Worm (Caenorhabditis elegans) whole organism, L1 larva: ENCODE data around the gene Y40H7A.11.

Source experiments
- C04F5.9 ChIP-seq: sonication (generic microtip); optimal IDR thresholded peaks from 2 replicates; lab custom pipeline; 2016; ENCODE audit warnings: missing genetic modification characterization, missing compliant biosample characterization
- C16A3.4 ChIP-seq: fragments of 150-350 bp; optimal IDR thresholded peaks from 2 replicates; lab custom pipeline; 2014; ENCODE audit warnings: missing biosample characterization, missing genetic modification characterization
- F16B12.6 ChIP-seq: fragments of 150-350 bp; optimal IDR thresholded peaks from 2 replicates; lab custom pipeline; 2014; ENCODE audit warnings: missing biosample characterization, missing genetic modification characterization
- Y116A8C.19 ChIP-seq: sonication (generic microtip); optimal IDR thresholded peaks from 2 replicates; lab custom pipeline; 2016; ENCODE audit warnings: missing compliant biosample characterization, missing genetic modification characterization, borderline replicate concordance
- aha-1 ChIP-seq: fragments of 150-350 bp; optimal IDR thresholded peaks from 2 replicates; lab custom pipeline; 2014; ENCODE audit warnings: missing biosample characterization, missing genetic modification characterization
- alr-1 ChIP-seq: fragments of 200-800 bp; sonication (Bioruptor generic); optimal IDR thresholded peaks from 2 replicates; lab custom pipeline; 2018; ENCODE audit warnings: borderline replicate concordance, mild to moderate bottlenecking, missing genetic modification characterization, missing compliant biosample characterization
- aly-2 ChIP-seq: fragments of 150-350 bp; optimal IDR thresholded peaks from 2 replicates; lab custom pipeline; 2014; ENCODE audit warnings: missing biosample characterization, missing genetic modification characterization
- ama-1 ChIP-seq: fragments of 150-350 bp; optimal IDR thresholded peaks from 2 replicates; lab custom pipeline; 2014
- blmp-1 ChIP-seq: fragments of 150-350 bp; optimal IDR thresholded peaks from 2 replicates; lab custom pipeline; 2014; ENCODE audit warnings: missing biosample characterization, missing genetic modification characterization
- ceh-63 ChIP-seq: fragments of 200-800 bp; sonication (Bioruptor generic); optimal IDR thresholded peaks from 2 replicates; lab custom pipeline; 2018; ENCODE audit warnings: mild to moderate bottlenecking, missing genetic modification characterization, missing compliant biosample characterization
- ceh-8 ChIP-seq: fragments of 200-800 bp; sonication (Bioruptor generic); optimal IDR thresholded peaks from 2 replicates; lab custom pipeline; 2018; ENCODE audit warnings: mild to moderate bottlenecking, missing genetic modification characterization, moderate library complexity, missing compliant biosample characterization
- ceh-82 ChIP-seq, 3 experiments: fragments of 150-350 bp in 1 of 3; sonication (generic microtip) in 2 of 3; optimal IDR thresholded peaks; 2 replicates each; lab custom pipeline; 2014 to 2017; ENCODE audit warnings: missing biosample characterization in 3 of 3, missing genetic modification characterization in 3 of 3
- ceh-88 ChIP-seq: fragments of 200-800 bp; sonication (Bioruptor generic); IDR thresholded peaks from 2 replicates; pipeline ENCODE4 v1.3.6; 2022; ENCODE audit warnings: missing genetic modification characterization, missing compliant biosample characterization
- egl-13 ChIP-seq: sonication (generic microtip); optimal IDR thresholded peaks from 2 replicates; lab custom pipeline; 2016; ENCODE audit warnings: missing genotype, missing genetic modification reagents, missing genetic modification characterization, missing compliant biosample characterization
- elt-2 ChIP-seq: sonication (generic microtip); optimal IDR thresholded peaks from 2 replicates; lab custom pipeline; 2016; ENCODE audit warnings: missing genetic modification characterization, mild to moderate bottlenecking, inconsistent platforms, missing compliant biosample characterization, missing genetic modification reagents
- elt-3 ChIP-seq, 6 experiments: fragments of 150-350 bp in 1 of 6; sonication (generic microtip); optimal IDR thresholded peaks; 2 replicates each; lab custom pipeline; 2017 to 2018; ENCODE audit warnings: missing biosample characterization in 6 of 6, missing genetic modification characterization in 6 of 6, inconsistent platforms in 1 of 6
- ets-5 ChIP-seq: fragments of 200-800 bp; sonication (Bioruptor generic); IDR thresholded peaks from 2 replicates; pipeline ENCODE4 v1.3.6; 2022; ENCODE audit warnings: missing genetic modification characterization, missing compliant biosample characterization
- fkh-4 ChIP-seq: sonication (generic microtip); optimal IDR thresholded peaks from 2 replicates; lab custom pipeline; 2016; ENCODE audit warnings: missing compliant biosample characterization, missing genetic modification characterization, borderline replicate concordance
- fkh-8 ChIP-seq: sonication (generic microtip); optimal IDR thresholded peaks from 2 replicates; lab custom pipeline; 2016; ENCODE audit warnings: mild to moderate bottlenecking, missing genetic modification characterization, missing compliant biosample characterization
- hlh-17 ChIP-seq: fragments of 200-800 bp; sonication (Bioruptor generic); optimal IDR thresholded peaks from 2 replicates; lab custom pipeline; 2018; ENCODE audit warnings: missing genetic modification characterization, mild to moderate bottlenecking, missing compliant biosample characterization, moderate library complexity, borderline replicate concordance
- irx-1 ChIP-seq: sonication (generic microtip); optimal IDR thresholded peaks from 2 replicates; lab custom pipeline; 2016; ENCODE audit warnings: missing genetic modification characterization, missing compliant biosample characterization
- jun-1 ChIP-seq: fragments of 150-350 bp; optimal IDR thresholded peaks from 2 replicates; lab custom pipeline; 2014; ENCODE audit warnings: missing biosample characterization, missing genetic modification reagents, missing genetic modification characterization
- lin-15B ChIP-seq: fragments of 150-350 bp; sonication (generic microtip); optimal IDR thresholded peaks from 3 replicates; lab custom pipeline; 2014; ENCODE audit warnings: missing biosample characterization, missing genetic modification characterization
- lir-3 ChIP-seq: sonication (generic microtip); optimal IDR thresholded peaks from 2 replicates; lab custom pipeline; 2016; ENCODE audit warnings: mild to moderate bottlenecking, missing genetic modification characterization, moderate library complexity, missing compliant biosample characterization; ENCODE audit not compliant: poor library complexity
- mep-1 ChIP-seq: fragments of 150-350 bp; optimal IDR thresholded peaks from 2 replicates; lab custom pipeline; 2014; ENCODE audit warnings: missing biosample characterization, missing genetic modification characterization
- nhr-11 ChIP-seq: fragments of 150-350 bp; optimal IDR thresholded peaks from 2 replicates; lab custom pipeline; 2014; ENCODE audit warnings: missing biosample characterization, missing genetic modification characterization
- nhr-19 ChIP-seq: fragments of 200-800 bp; sonication (Bioruptor generic); conservative IDR thresholded peaks from 2 replicates; pipeline ENCODE4 v1.3.6; 2022; ENCODE audit warnings: missing genetic modification characterization, missing compliant biosample characterization
- nhr-237 ChIP-seq: fragments of 150-350 bp; optimal IDR thresholded peaks from 2 replicates; lab custom pipeline; 2014; ENCODE audit warnings: missing biosample characterization, missing genetic modification characterization
- nhr-76 ChIP-seq: sonication (generic microtip); optimal IDR thresholded peaks from 2 replicates; lab custom pipeline; 2017; ENCODE audit warnings: missing biosample characterization, missing genetic modification characterization
- nhr-77 ChIP-seq: fragments of 150-350 bp; optimal IDR thresholded peaks from 2 replicates; lab custom pipeline; 2014; ENCODE audit warnings: missing biosample characterization, missing genetic modification characterization
- nhr-85 ChIP-seq: sonication (generic microtip); peaks from one replicate; lab custom pipeline; 2016; ENCODE audit warnings: missing genetic modification characterization, inconsistent platforms, missing compliant biosample characterization
- nhr-90 ChIP-seq: sonication (generic microtip); optimal IDR thresholded peaks from 2 replicates; lab custom pipeline; 2016; ENCODE audit warnings: mild to moderate bottlenecking, missing genetic modification characterization, missing compliant biosample characterization; ENCODE audit not compliant: poor library complexity
- pag-3 ChIP-seq: sonication (generic microtip); optimal IDR thresholded peaks from 2 replicates; lab custom pipeline; 2017; ENCODE audit warnings: missing genetic modification characterization, mild to moderate bottlenecking, missing compliant biosample characterization, antibody characterized with exemption, borderline replicate concordance; ENCODE audit not compliant: insufficient read depth
- pax-3 ChIP-seq: fragments of 200-800 bp; sonication (Bioruptor generic); optimal IDR thresholded peaks from 2 replicates; lab custom pipeline; 2018; ENCODE audit warnings: mild to moderate bottlenecking, missing genetic modification characterization, moderate library complexity, missing compliant biosample characterization
- pqm-1 ChIP-seq: sonication (generic microtip); optimal IDR thresholded peaks from 3 replicates; lab custom pipeline; 2017; ENCODE audit warnings: missing biosample characterization, missing genetic modification characterization
- rnt-1 ChIP-seq: sonication (generic microtip); optimal IDR thresholded peaks from 2 replicates; lab custom pipeline; 2016; ENCODE audit warnings: mild to moderate bottlenecking, missing genetic modification characterization, moderate library complexity, missing compliant biosample characterization
- skn-1 ChIP-seq: fragments of 150-350 bp; optimal IDR thresholded peaks from 2 replicates; lab custom pipeline; 2014; ENCODE audit warnings: missing biosample characterization, missing genetic modification characterization
- snu-23 ChIP-seq: sonication (generic microtip); optimal IDR thresholded peaks from 2 replicates; lab custom pipeline; 2016; ENCODE audit warnings: missing genetic modification characterization, missing compliant biosample characterization
- sup-37 ChIP-seq: fragments of 200-800 bp; sonication (Bioruptor generic); optimal IDR thresholded peaks from 2 replicates; lab custom pipeline; 2018; ENCODE audit warnings: mild to moderate bottlenecking, missing genetic modification characterization, missing compliant biosample characterization
- swsn-7 ChIP-seq: sonication (generic microtip); optimal IDR thresholded peaks from 2 replicates; lab custom pipeline; 2016; ENCODE audit warnings: missing genetic modification characterization, missing compliant biosample characterization
- unc-130 ChIP-seq: fragments of 150-350 bp; optimal IDR thresholded peaks from 2 replicates; lab custom pipeline; 2017; ENCODE audit warnings: missing biosample characterization, missing genetic modification characterization, inconsistent platforms
- unc-86 ChIP-seq: sonication (generic microtip); optimal IDR thresholded peaks from 2 replicates; lab custom pipeline; 2016; ENCODE audit warnings: missing genetic modification characterization, missing compliant biosample characterization
- unc-98 ChIP-seq: fragments of 200-800 bp; sonication (Bioruptor generic); IDR thresholded peaks from 2 replicates; pipeline ENCODE4 v1.3.6; 2022; ENCODE audit warnings: missing genetic modification characterization, missing compliant biosample characterization
- zag-1 ChIP-seq: fragments of 150-350 bp; optimal IDR thresholded peaks from 2 replicates; lab custom pipeline; 2014; ENCODE audit warnings: missing biosample characterization, missing genetic modification characterization
- zip-4 ChIP-seq: fragments of 200-800 bp; sonication (Bioruptor generic); optimal IDR thresholded peaks from 2 replicates; lab custom pipeline; 2018; ENCODE audit warnings: mild to moderate bottlenecking, missing genetic modification characterization, moderate library complexity, missing compliant biosample characterization
- ztf-4 ChIP-seq: fragments of 150-350 bp; optimal IDR thresholded peaks from 2 replicates; lab custom pipeline; 2014; ENCODE audit warnings: missing biosample characterization, missing genetic modification characterization

Gene Y40H7A.11

ce11 chrIV:15259548-15259947, 39.4 kb upstream of the Y40H7A.11 start, which contains the start of gene Y73F8A.5 (continued):
- no peak for TF ChIP-seq snu-23 (GFP tag; lab: Kevin White, UChicago)
- TF ChIP-seq lin-15B (tag; lab: Kevin White, UChicago): no peak
- no peak for TF ChIP-seq nhr-77 (tag; lab: Kevin White, UChicago)
- no peak for TF ChIP-seq C16A3.4 (tag; lab: Kevin White, UChicago)

DNA sequence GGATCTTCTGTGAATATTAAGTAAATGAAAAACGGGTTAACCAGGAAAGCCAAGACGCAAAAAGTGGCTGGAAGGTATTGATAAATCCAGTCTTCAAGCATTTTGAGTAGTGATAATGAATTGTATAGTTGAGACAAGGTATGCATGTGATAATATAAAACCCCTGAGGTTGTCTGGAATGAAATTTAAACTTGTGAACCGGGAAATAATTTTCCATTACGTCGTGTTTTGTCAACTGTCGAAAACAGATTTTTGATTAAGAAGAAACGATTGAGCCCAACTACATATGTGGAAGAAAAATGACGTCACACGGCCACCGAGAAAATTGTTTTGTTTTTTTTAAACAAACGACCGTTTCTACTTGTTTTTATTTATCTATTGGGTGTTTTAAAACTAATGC, 32.0 kb upstream of the Y40H7A.11 start, which contains the start of gene srj-42:
TSS of gene srj-42 (minus strand) at position 101 of the 400 bp plus-strand sequence.
- TF ChIP-seq pag-3 (tag; lab: Kevin White, UChicago): no peak
- TF ChIP-seq ceh-88 (GFP tag; lab: Robert Waterston, UW): no peak
- TF ChIP-seq unc-130 (tag; lab: Kevin White, UChicago): no peak
- TF ChIP-seq rnt-1: no peak
- TF ChIP-seq Y116A8C.19 (tag; lab: Kevin White, UChicago): no peak
- no peak for TF ChIP-seq fkh-4 (tag; lab: Kevin White, UChicago)
- TF ChIP-seq C04F5.9 (tag; lab: Kevin White, UChicago): no peak
- TF ChIP-seq swsn-7 (tag; lab: Kevin White, UChicago): no peak
- TF ChIP-seq irx-1: no peak
- TF ChIP-seq pqm-1 (tag; lab: Kevin White, UChicago): no peak
- no peak for TF ChIP-seq ceh-82 (tag; optimal IDR thresholded peaks at IDR 0.05; lab: Kevin White, UChicago)
- no peak for TF ChIP-seq pax-3 (tag; lab: Kevin White, UChicago)
- no peak for TF ChIP-seq nhr-237 (tag; lab: Kevin White, UChicago)
- no peak for TF ChIP-seq fkh-8 (tag; lab: Kevin White, UChicago)
- TF ChIP-seq elt-3 (tag; optimal IDR thresholded peaks at IDR 0.05; lab: Kevin White, UChicago): no peak
- no peak for TF ChIP-seq nhr-90 (tag; lab: Kevin White, UChicago)
- TF ChIP-seq lir-3 (tag; lab: Kevin White, UChicago): no peak

DNA sequence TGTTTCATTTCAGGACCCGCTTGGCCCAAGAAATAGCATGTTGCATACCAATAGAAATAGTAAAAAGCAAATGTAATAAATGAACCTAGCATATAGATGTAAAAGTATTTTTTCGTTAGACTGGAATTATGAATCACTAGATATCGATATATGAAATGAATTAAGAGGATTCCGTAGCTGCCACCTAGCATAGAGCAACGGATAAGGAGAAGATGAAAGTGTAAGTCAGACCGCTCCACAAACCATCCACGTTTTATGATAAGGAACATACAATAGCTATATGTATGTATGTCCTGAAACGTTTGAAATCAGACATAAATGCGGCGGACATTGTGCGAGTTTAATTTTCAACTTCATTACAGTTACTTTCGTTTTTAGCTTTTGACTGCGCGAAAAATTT, 30.9 kb upstream of the Y40H7A.11 start:
- TF ChIP-seq hlh-17 (GFP tag; lab: Kevin White, UChicago) (no peak), nhr-77 (tag; lab: Kevin White, UChicago) (no peak), nhr-85 (no peak), Y116A8C.19 (tag; lab: Kevin White, UChicago) (no peak), skn-1 (no peak), F16B12.6 (tag; lab: Kevin White, UChicago) (no peak), unc-98 (GFP tag; lab: Robert Waterston, UW) (no peak), ceh-63 (GFP tag; lab: Kevin White, UChicago) (no peak), ztf-4 (tag; lab: Kevin White, UChicago) (no peak), mep-1 (no peak), jun-1 (no peak), egl-13 (tag; lab: Kevin White, UChicago) (no peak), nhr-19 (GFP tag; lab: Robert Waterston, UW) (no peak), lin-15B (tag; lab: Kevin White, UChicago) (no peak), elt-2 (tag; lab: Kevin White, UChicago) (no peak), ama-1 (lab: Kevin White, UChicago) (no peak)

DNA sequence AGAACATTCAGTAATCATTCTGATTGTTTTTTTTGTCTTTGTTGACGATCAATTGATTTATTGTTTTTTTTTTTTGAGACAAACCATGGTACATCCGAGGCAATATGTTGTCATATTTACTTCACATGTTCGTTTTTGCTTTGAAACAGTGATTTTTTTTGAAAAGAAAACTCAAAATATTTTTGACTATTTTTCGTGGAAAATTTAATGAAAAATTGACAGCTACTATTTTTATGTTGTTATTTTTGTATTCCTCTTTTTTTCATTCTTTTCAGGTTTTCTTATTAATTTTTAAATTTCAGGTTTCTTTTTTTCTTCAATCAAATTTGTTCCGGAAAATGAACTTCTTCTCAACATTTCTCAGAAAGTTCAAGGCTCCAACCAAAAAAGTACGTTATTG, 25.5 kb upstream of the Y40H7A.11 start, which contains the start of gene Y73F8A.36:
TSS of gene Y73F8A.36 (plus strand) at position 301 of the 400 bp plus-strand sequence.
- TF ChIP-seq sup-37 (GFP tag; lab: Kevin White, UChicago): no peak
- TF ChIP-seq lin-15B (tag; lab: Kevin White, UChicago): no peak
- TF ChIP-seq aha-1 (tag; lab: Kevin White, UChicago): no peak
- no peak for TF ChIP-seq irx-1
- TF ChIP-seq aly-2: no peak
- TF ChIP-seq ama-1 (lab: Kevin White, UChicago): no peak
- TF ChIP-seq ceh-88 (GFP tag; lab: Robert Waterston, UW): no peak
- no peak for TF ChIP-seq fkh-8 (tag; lab: Kevin White, UChicago)
- no peak for TF ChIP-seq ets-5
- TF ChIP-seq pqm-1 (tag; lab: Kevin White, UChicago): no peak
- no peak for TF ChIP-seq zag-1 (tag; lab: Kevin White, UChicago)
- TF ChIP-seq ceh-8: no peak
- TF ChIP-seq nhr-19 (GFP tag; lab: Robert Waterston, UW): no peak
- TF ChIP-seq nhr-76: no peak
- TF ChIP-seq blmp-1: no peak
- no peak for TF ChIP-seq alr-1
- TF ChIP-seq nhr-11 (tag; lab: Kevin White, UChicago): no peak
- TF ChIP-seq zip-4 (GFP tag; lab: Kevin White, UChicago): no peak
- no peak for TF ChIP-seq unc-86 (tag; lab: Kevin White, UChicago)
